Fruit fly (Drosophila melanogaster): ENCODE data around the gene CG9286.

The CG9286 gene

dm6 chr3R:13801184-13802056 is 20.7 kb downstream of the CG9286 start:
- TF ChIP-seq bab1 (GFP tag; optimal IDR thresholded peaks at IDR 0.05) (no peak), toe (GFP tag; optimal IDR thresholded peaks at IDR 0.05) (no peak), pad (GFP tag; optimal IDR thresholded peaks at IDR 0.05) (no peak), CG7101 (tag; optimal IDR thresholded peaks at IDR 0.05) (no peak), Clk (GFP tag; optimal IDR thresholded peaks at IDR 0.05) (no peak)

dm6 chr3R:13802057-13802817 is 21.5 kb downstream of the CG9286 start:
- TF ChIP-seq CG1620 (GFP tag; optimal IDR thresholded peaks at IDR 0.05) = no peak
- no peak for TF ChIP-seq pad (GFP tag; optimal IDR thresholded peaks at IDR 0.05)
- TF ChIP-seq Mnt (GFP tag; optimal IDR thresholded peaks at IDR 0.05) = no peak
- TF ChIP-seq toe (GFP tag; optimal IDR thresholded peaks at IDR 0.05) = no peak
- no peak for TF ChIP-seq CG7101 (tag; optimal IDR thresholded peaks at IDR 0.05)
- no peak for TF ChIP-seq cic (GFP tag; optimal IDR thresholded peaks at IDR 0.05)
- TF ChIP-seq CG11617 (GFP tag; optimal IDR thresholded peaks at IDR 0.05) = no peak
- TF ChIP-seq CG5204 (GFP tag; optimal IDR thresholded peaks at IDR 0.05) = no peak
- TF ChIP-seq CG7045 (GFP tag; optimal IDR thresholded peaks at IDR 0.05) = no peak
- TF ChIP-seq tj (GFP tag; optimal IDR thresholded peaks at IDR 0.05) = no peak
- no peak for TF ChIP-seq CG12768 (GFP tag; optimal IDR thresholded peaks at IDR 0.05)
- no peak for TF ChIP-seq bab1 (GFP tag; optimal IDR thresholded peaks at IDR 0.05)
- no peak for TF ChIP-seq ovo (GFP tag; optimal IDR thresholded peaks at IDR 0.05)
- TF ChIP-seq CG33017 (tag; optimal IDR thresholded peaks at IDR 0.05) = no peak
- TF ChIP-seq Crg-1 (GFP tag; optimal IDR thresholded peaks at IDR 0.05) = no peak
- no peak for TF ChIP-seq Clk (GFP tag; optimal IDR thresholded peaks at IDR 0.05)
- TF ChIP-seq cnc (optimal IDR thresholded peaks at IDR 0.05) = no peak
- no peak for TF ChIP-seq CG14711 (tag; optimal IDR thresholded peaks at IDR 0.05)
- no peak for TF ChIP-seq kay (GFP tag; ENCODE audit: borderline replicate concordance)
- no peak for TF ChIP-seq Hr96 (GFP tag; optimal IDR thresholded peaks at IDR 0.05)

- TF ChIP-seq CG5204 (GFP tag; optimal IDR thresholded peaks at IDR 0.05) (no peak), Mnt (GFP tag; optimal IDR thresholded peaks at IDR 0.05) (no peak), kay (GFP tag; ENCODE audit: borderline replicate concordance) (no peak), CG12768 (GFP tag; optimal IDR thresholded peaks at IDR 0.05) (no peak), cnc (optimal IDR thresholded peaks at IDR 0.05) (no peak), CG7045 (GFP tag; optimal IDR thresholded peaks at IDR 0.05) (no peak), CG33017 (tag; optimal IDR thresholded peaks at IDR 0.05) (no peak), Hr96 (GFP tag; optimal IDR thresholded peaks at IDR 0.05) (no peak)
Measured at dm6 chr3R:13803185-13803887, 22.6 kb downstream of the CG9286 start.

DNA sequence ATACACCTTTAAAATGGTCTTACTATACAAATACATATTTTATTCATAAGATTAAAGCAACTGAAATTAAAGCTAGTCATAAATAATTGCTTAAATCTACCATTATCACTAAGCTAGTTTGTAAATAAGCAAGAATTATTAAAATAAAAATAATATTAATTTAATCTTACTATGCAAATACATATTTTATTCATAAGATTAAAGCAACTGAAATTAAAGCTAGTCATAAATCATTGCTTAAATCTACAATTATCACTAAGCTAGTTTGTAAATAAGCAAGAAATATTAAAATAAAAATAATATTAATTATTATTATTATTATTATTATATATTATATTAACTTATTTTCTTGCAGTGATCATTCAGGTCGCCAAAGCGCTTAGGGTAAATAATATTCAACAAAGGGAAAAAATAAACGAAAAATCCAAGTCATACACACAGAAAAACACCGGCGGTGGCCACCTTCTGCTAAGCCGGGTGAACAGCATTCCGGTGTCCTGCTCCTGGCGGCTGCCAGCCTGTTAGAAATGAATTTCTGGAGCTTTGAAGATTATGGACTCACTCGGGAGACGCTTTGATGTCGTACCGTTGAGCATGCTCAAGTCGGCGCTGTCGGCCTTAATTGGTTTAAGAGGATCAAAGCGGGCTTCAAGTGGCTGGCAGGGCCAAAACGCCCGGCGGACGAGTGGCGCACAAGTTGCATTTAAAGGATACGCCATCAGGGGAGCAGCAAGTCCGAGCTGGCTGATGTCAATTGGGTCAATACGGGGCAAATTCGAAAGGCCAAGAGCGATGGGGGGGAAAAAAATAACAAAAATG is 23.3 kb downstream of the CG9286 start:
- TF ChIP-seq CG7045 (GFP tag; optimal IDR thresholded peaks at IDR 0.05) (peak; percentile 29), tj (GFP tag; optimal IDR thresholded peaks at IDR 0.05) (no peak), pad (GFP tag; optimal IDR thresholded peaks at IDR 0.05) (no peak), cnc (optimal IDR thresholded peaks at IDR 0.05) (no peak), CG5204 (GFP tag; optimal IDR thresholded peaks at IDR 0.05) (no peak), CG33017 (tag; optimal IDR thresholded peaks at IDR 0.05) (peak; percentile 4), Crg-1 (GFP tag; optimal IDR thresholded peaks at IDR 0.05) (no peak), bab1 (GFP tag; optimal IDR thresholded peaks at IDR 0.05) (no peak), CG11617 (GFP tag; optimal IDR thresholded peaks at IDR 0.05) (no peak), CG12768 (GFP tag; optimal IDR thresholded peaks at IDR 0.05) (peak; percentile 22), kay (GFP tag; ENCODE audit: borderline replicate concordance) (no peak), CG7101 (tag; optimal IDR thresholded peaks at IDR 0.05) (no peak), cic (GFP tag; optimal IDR thresholded peaks at IDR 0.05) (no peak)

DNA sequence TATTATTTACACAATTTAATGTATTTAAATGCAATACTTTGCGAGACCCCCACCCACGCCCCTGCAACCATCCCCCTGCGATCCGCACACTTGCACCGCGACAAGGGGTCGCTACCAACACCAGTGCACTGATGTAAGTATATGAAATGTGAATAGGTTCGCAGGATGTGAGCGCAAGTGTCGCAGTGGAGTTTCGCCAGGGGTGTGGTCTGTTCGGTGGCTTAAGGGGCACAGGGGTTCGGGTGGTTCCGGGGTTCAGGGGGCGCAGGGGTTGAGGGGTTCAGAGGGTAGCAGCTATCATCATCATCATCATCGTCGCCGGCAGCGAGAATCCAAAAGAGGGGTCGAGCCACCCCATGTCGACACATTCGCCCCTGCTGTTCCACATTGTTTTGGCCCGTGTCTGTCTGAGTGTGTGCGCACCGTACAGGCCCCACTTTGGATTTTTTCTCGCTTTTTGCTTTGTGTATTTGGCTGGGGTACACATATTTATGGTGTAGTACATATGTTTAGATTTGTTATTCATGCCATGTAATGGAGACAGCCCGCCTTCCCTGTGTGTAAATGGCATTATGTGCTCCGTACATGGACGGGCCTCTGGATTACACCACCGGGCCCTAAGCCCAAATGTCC is 24.3 kb downstream of the CG9286 start:
- TF ChIP-seq toe (GFP tag; optimal IDR thresholded peaks at IDR 0.05) (no peak), CG7101 (tag; optimal IDR thresholded peaks at IDR 0.05) (no peak), ovo (GFP tag; optimal IDR thresholded peaks at IDR 0.05) (no peak)
